Worm (Caenorhabditis elegans): Measurements from ENCODE around the gene F54D12.8.

DNA sequence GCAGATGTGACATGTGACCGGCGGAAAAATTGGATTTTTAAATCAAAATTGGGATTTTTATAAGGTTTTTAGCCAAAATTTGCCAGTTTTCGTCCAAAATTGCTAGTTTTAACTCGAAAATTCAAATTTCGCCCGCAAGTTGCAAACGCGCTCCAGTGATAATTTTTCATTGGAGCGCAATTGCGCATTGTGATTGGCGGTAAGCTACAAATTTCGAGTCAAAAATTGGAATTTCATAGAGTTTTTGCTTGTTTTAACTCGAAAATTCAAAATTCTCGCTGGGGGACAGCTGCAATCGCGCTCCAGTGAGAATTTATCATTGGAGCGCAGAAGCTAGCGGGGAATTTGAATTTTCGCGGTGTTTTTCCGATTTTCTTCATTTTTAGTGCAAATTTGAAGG lies 28.5 kb downstream of the F54D12.8 start:
- TF ChIP-seq hmbx-1 (tag; optimal IDR thresholded peaks at IDR 0.05) (no peak), ama-1 (optimal IDR thresholded peaks at IDR 0.05) (no peak)

All from whole organism, early embryonic.